Fruit fly (Drosophila melanogaster): ENCODE data around the gene CG34377.

CG34377 gene

dm6 chr3R:22260675-22261461 is 63.0 kb downstream of the CG34377 start:
- TF ChIP-seq Rx (GFP tag; IDR thresholded peaks at IDR 0.05) (0 out of 2 replicates have a peak, but pooled peaks have one; percentile 18), CG31365 (tag; optimal IDR thresholded peaks at IDR 0.05) (no peak), Pdp1 (GFP tag; optimal IDR thresholded peaks at IDR 0.05) (no peak), esg (GFP tag; conservative IDR thresholded peaks at IDR 0.05) (no peak), zen2 (GFP tag; IDR thresholded peaks at IDR 0.05; ENCODE audit: partially characterized antibody) (no peak), CG13424 (tag; optimal IDR thresholded peaks at IDR 0.05) (peak; percentile 21), CG11456 (GFP tag; IDR thresholded peaks at IDR 0.05) (0 out of 3 replicates have a peak, but pooled peaks have one; percentile 41), gce (GFP tag; IDR thresholded peaks at IDR 0.05) (0 out of 3 replicates have a peak, but pooled peaks have one; percentile 29), CG17802 (tag; optimal IDR thresholded peaks at IDR 0.05) (no peak), CG10431 (GFP tag; optimal IDR thresholded peaks at IDR 0.05) (no peak), lov (optimal IDR thresholded peaks at IDR 0.05) (no peak), lov (GFP tag; IDR thresholded peaks at IDR 0.05) (no peak), CG8290 (GFP tag; optimal IDR thresholded peaks at IDR 0.05) (no peak), CG8290 (tag; optimal IDR thresholded peaks at IDR 0.05) (no peak), lab (GFP tag; optimal IDR thresholded peaks at IDR 0.05) (peak; percentile 49), NC2β (GFP tag; optimal IDR thresholded peaks at IDR 0.05) (no peak), CG11247 (GFP tag; IDR thresholded peaks at IDR 0.05) (no peak), tio (GFP tag; optimal IDR thresholded peaks at IDR 0.05) (no peak), jigr1 (GFP tag; IDR thresholded peaks at IDR 0.05) (no peak), hkb (optimal IDR thresholded peaks at IDR 0.05) (no peak), hkb (GFP tag; IDR thresholded peaks at IDR 0.05) (peak; percentile 53; the same call in 1 of the 2 replicates), CG3726 (GFP tag; IDR thresholded peaks at IDR 0.05) (no peak), CG4404 (GFP tag; IDR thresholded peaks at IDR 0.05) (no peak), YL-1 (GFP tag; optimal IDR thresholded peaks at IDR 0.05) (no peak), h (optimal IDR thresholded peaks at IDR 0.05) (no peak), Hr51 (GFP tag; optimal IDR thresholded peaks at IDR 0.05) (peak in 1 of 2 experiments; percentile 40), Oaz (GFP tag; IDR thresholded peaks at IDR 0.05) (0 out of 2 replicates have a peak, but pooled peaks have one; percentile 22), gem (tag; optimal IDR thresholded peaks at IDR 0.05) (peak; percentile 52), sr (GFP tag; IDR thresholded peaks at IDR 0.05) (no peak), mld (GFP tag; IDR thresholded peaks at IDR 0.05; ENCODE audit: partially characterized antibody) (no peak), CG31388 (GFP tag; optimal IDR thresholded peaks at IDR 0.05) (no peak), CG9437 (GFP tag; optimal IDR thresholded peaks at IDR 0.05) (no peak), crp (GFP tag; optimal IDR thresholded peaks at IDR 0.05) (no peak), slbo (GFP tag; IDR thresholded peaks at IDR 0.05) (0 out of 2 replicates have a peak, but pooled peaks have one; percentile 37), Blimp-1 (GFP tag; optimal IDR thresholded peaks at IDR 0.05) (peak; percentile 35), CG18476 (GFP tag; optimal IDR thresholded peaks at IDR 0.05) (no peak), oc (tag; optimal IDR thresholded peaks at IDR 0.05) (peak; percentile 11), CG14014 (GFP tag; IDR thresholded peaks at IDR 0.05) (peak; percentile 39; the same call in 1 of the 2 replicates), Sry-δ (GFP tag; optimal IDR thresholded peaks at IDR 0.05) (no peak), CG10543 (GFP tag; optimal IDR thresholded peaks at IDR 0.05) (no peak), eve (GFP tag; optimal IDR thresholded peaks at IDR 0.05) (no peak), Dek (tag; optimal IDR thresholded peaks at IDR 0.05) (no peak), Jarid2 (GFP tag; optimal IDR thresholded peaks at IDR 0.05) (no peak), CG2199 (GFP tag; IDR thresholded peaks at IDR 0.05) (no peak), CG11723 (GFP tag; optimal IDR thresholded peaks at IDR 0.05) (no peak), D19A (tag; optimal IDR thresholded peaks at IDR 0.05) (no peak), CG10462 (GFP tag; optimal IDR thresholded peaks at IDR 0.05) (no peak), tin (GFP tag; optimal IDR thresholded peaks at IDR 0.05) (peak; percentile 12), Dp (GFP tag; optimal IDR thresholded peaks at IDR 0.05) (no peak), ems (GFP tag; optimal IDR thresholded peaks at IDR 0.05) (no peak)
